Fruit fly (Drosophila melanogaster) whole organism, prepupa: ENCODE data around the gene bnl.

Source experiments
- Blimp-1 ChIP-seq: fragments of 200-800 bp; sonication (Bioruptor generic); optimal IDR thresholded peaks from 3 replicates; lab custom pipeline; 2017; ENCODE audit warnings: missing biosample characterization, missing genetic modification characterization, mild to moderate bottlenecking, moderate library complexity, missing genetic modification reagents
- CG10669 ChIP-seq: fragments of 200-800 bp; sonication (Bioruptor generic); optimal IDR thresholded peaks from 3 replicates; lab custom pipeline; 2018; ENCODE audit warnings: missing biosample characterization, mild to moderate bottlenecking, missing genetic modification characterization, moderate library complexity
- CG11294 ChIP-seq: fragments of 200-800 bp; sonication (Bioruptor generic); IDR thresholded peaks from 2 replicates; pipeline ENCODE4 v1.3.6; 2022; ENCODE audit warnings: missing biosample characterization, missing genetic modification characterization
- CG11902 ChIP-seq: fragments of 200-800 bp; sonication (Bioruptor generic); optimal IDR thresholded peaks from 3 replicates; lab custom pipeline; 2016; ENCODE audit warnings: missing biosample characterization, missing genetic modification characterization
- CG15336 ChIP-seq: fragments of 200-800 bp; sonication (Bioruptor generic); IDR thresholded peaks from 2 replicates; pipeline ENCODE4 v1.3.6; 2022; ENCODE audit warnings: missing biosample characterization, missing genetic modification characterization
- CG1621 ChIP-seq: fragments of 200-800 bp; sonication (Bioruptor generic); optimal IDR thresholded peaks from 3 replicates; lab custom pipeline; 2018; ENCODE audit warnings: missing biosample characterization, mild to moderate bottlenecking, missing genetic modification characterization
- CG31627 ChIP-seq: fragments of 200-800 bp; sonication (Bioruptor generic); optimal IDR thresholded peaks from 3 replicates; lab custom pipeline; 2016; ENCODE audit warnings: missing biosample characterization, missing genetic modification characterization
- CG3919 ChIP-seq: fragments of 200-800 bp; sonication (Bioruptor generic); optimal IDR thresholded peaks from 3 replicates; lab custom pipeline; 2016; ENCODE audit warnings: missing biosample characterization, missing genetic modification characterization
- CG4318 ChIP-seq: fragments of 200-800 bp; sonication (Bioruptor generic); optimal IDR thresholded peaks from 3 replicates; lab custom pipeline; 2017; ENCODE audit warnings: missing biosample characterization, mild to moderate bottlenecking, missing genetic modification characterization
- CG6163 ChIP-seq: fragments of 200-800 bp; sonication (Bioruptor generic); IDR thresholded peaks from 3 replicates; pipeline ENCODE4 v1.3.6; 2022; ENCODE audit warnings: missing biosample characterization, missing genetic modification characterization
- CG6792 ChIP-seq: fragments of 200-800 bp; sonication (Bioruptor generic); optimal IDR thresholded peaks from 3 replicates; lab custom pipeline; 2016; ENCODE audit warnings: missing biosample characterization, missing genetic modification characterization
- CG6808 ChIP-seq: fragments of 200-800 bp; sonication (Bioruptor generic); optimal IDR thresholded peaks from 3 replicates; lab custom pipeline; 2017; ENCODE audit warnings: missing biosample characterization, missing genetic modification characterization, mild to moderate bottlenecking, moderate library complexity, missing genetic modification reagents
- CG6854 ChIP-seq: fragments of 200-800 bp; sonication (Bioruptor generic); optimal IDR thresholded peaks from 2 replicates; lab custom pipeline; 2017; ENCODE audit warnings: missing biosample characterization, mild to moderate bottlenecking, missing genetic modification characterization
- CG7368 ChIP-seq: fragments of 200-800 bp; sonication (Bioruptor generic); optimal IDR thresholded peaks from 3 replicates; lab custom pipeline; 2016; ENCODE audit warnings: missing biosample characterization, missing genetic modification characterization
- CG8119 ChIP-seq: fragments of 200-800 bp; sonication (Bioruptor generic); IDR thresholded peaks from 3 replicates; pipeline ENCODE4 v1.3.6; 2022; ENCODE audit warnings: missing biosample characterization, missing genetic modification characterization
- CG8319 ChIP-seq: fragments of 200-800 bp; sonication (Bioruptor generic); optimal IDR thresholded peaks from 3 replicates; lab custom pipeline; 2016; ENCODE audit warnings: missing biosample characterization, missing genetic modification characterization
- CG9139 ChIP-seq: fragments of 200-800 bp; sonication (Bioruptor generic); optimal IDR thresholded peaks from 3 replicates; lab custom pipeline; 2017; ENCODE audit warnings: missing biosample characterization, mild to moderate bottlenecking, missing genetic modification characterization
- Eip75B ChIP-seq: fragments of 200-800 bp; sonication (Bioruptor generic); optimal IDR thresholded peaks from 3 replicates; lab custom pipeline; 2016; ENCODE audit warnings: missing biosample characterization, missing genetic modification characterization
- Eip78C ChIP-seq: fragments of 200-800 bp; sonication (Bioruptor generic); peaks from one replicate; lab custom pipeline; 2016; ENCODE audit warnings: missing biosample characterization, missing genetic modification characterization
- Eip93F ChIP-seq: fragments of 200-800 bp; sonication (Bioruptor generic); optimal IDR thresholded peaks from 2 replicates; lab custom pipeline; 2016; ENCODE audit warnings: missing biosample characterization, mild to moderate bottlenecking, missing genetic modification characterization
- Gug ChIP-seq: fragments of 200-800 bp; sonication (Bioruptor generic); IDR thresholded peaks from 2 replicates; pipeline ENCODE4 v1.3.6; 2022; ENCODE audit warnings: missing biosample characterization, missing genetic modification characterization
- Hr38 ChIP-seq: sonication (Bioruptor generic); optimal IDR thresholded peaks from 2 replicates; lab custom pipeline; 2016; ENCODE audit warnings: missing biosample characterization, missing genetic modification characterization
- Hr4 ChIP-seq: fragments of 200-800 bp; sonication (Bioruptor generic); optimal IDR thresholded peaks from 3 replicates; lab custom pipeline; 2016; ENCODE audit warnings: missing biosample characterization, missing genetic modification characterization
- Met ChIP-seq: fragments of 200-800 bp; sonication (Bioruptor generic); optimal IDR thresholded peaks from 3 replicates; lab custom pipeline; 2016; ENCODE audit warnings: missing biosample characterization, missing genetic modification characterization
- Smox ChIP-seq: fragments of 200-800 bp; sonication (Bioruptor generic); optimal IDR thresholded peaks from 3 replicates; lab custom pipeline; 2016; ENCODE audit warnings: missing biosample characterization, missing genetic modification characterization
- Sox14 ChIP-seq: fragments of 200-800 bp; sonication (Bioruptor generic); optimal IDR thresholded peaks from 3 replicates; lab custom pipeline; 2016; ENCODE audit warnings: missing biosample characterization, missing genetic modification characterization
- achi ChIP-seq: fragments of 200-800 bp; sonication (Bioruptor generic); optimal IDR thresholded peaks from 3 replicates; lab custom pipeline; 2016; ENCODE audit warnings: missing biosample characterization, missing genetic modification characterization
- acj6 ChIP-seq: fragments of 200-800 bp; sonication (Bioruptor generic); optimal IDR thresholded peaks from 3 replicates; lab custom pipeline; 2016; ENCODE audit warnings: missing biosample characterization, missing genetic modification characterization
- eg ChIP-seq: fragments of 200-800 bp; sonication (Bioruptor generic); IDR thresholded peaks from 3 replicates; pipeline ENCODE4 v1.3.6; 2022; ENCODE audit warnings: missing biosample characterization, missing genetic modification characterization
- fd59A ChIP-seq: fragments of 200-800 bp; sonication (Bioruptor generic); optimal IDR thresholded peaks from 2 replicates; lab custom pipeline; 2017; ENCODE audit warnings: missing biosample characterization, mild to moderate bottlenecking, missing genetic modification characterization, missing genetic modification reagents
- fd85E ChIP-seq: fragments of 200-800 bp; sonication (Bioruptor generic); optimal IDR thresholded peaks from 3 replicates; lab custom pipeline; 2016; ENCODE audit warnings: missing biosample characterization, missing genetic modification characterization
- fkh ChIP-seq: fragments of 200-800 bp; sonication (Bioruptor generic); optimal IDR thresholded peaks from 3 replicates; lab custom pipeline; 2017; ENCODE audit warnings: missing biosample characterization, mild to moderate bottlenecking, missing genetic modification characterization, moderate library complexity
- lz ChIP-seq: fragments of 200-800 bp; sonication (Bioruptor generic); optimal IDR thresholded peaks from 3 replicates; lab custom pipeline; 2016; ENCODE audit warnings: missing biosample characterization, missing genetic modification characterization
- net ChIP-seq: fragments of 200-800 bp; sonication (Bioruptor generic); optimal IDR thresholded peaks from 3 replicates; lab custom pipeline; 2016; ENCODE audit warnings: missing biosample characterization, missing genetic modification characterization
- salr ChIP-seq, 2 experiments: fragments of 200-800 bp; sonication (Bioruptor generic); optimal IDR thresholded peaks; 3 replicates each; lab custom pipeline; 2016 to 2018; ENCODE audit warnings: missing biosample characterization in 2 of 2, missing genetic modification characterization in 2 of 2, mild to moderate bottlenecking in 1 of 2
- ss ChIP-seq, 2 experiments: fragments of 200-800 bp; sonication (Bioruptor generic); optimal IDR thresholded peaks; 2 replicates in 1 of 2; 3 replicates in 1 of 2; lab custom pipeline; 2017 to 2018; ENCODE audit warnings: mild to moderate bottlenecking in 2 of 2, missing biosample characterization in 2 of 2, missing genetic modification characterization in 2 of 2, moderate library complexity in 1 of 2
- svp ChIP-seq: fragments of 200-800 bp; sonication (Bioruptor generic); peaks from one replicate; lab custom pipeline; 2016; ENCODE audit warnings: missing biosample characterization, missing genetic modification characterization
- topi ChIP-seq: fragments of 200-800 bp; sonication (Bioruptor generic); optimal IDR thresholded peaks from 3 replicates; lab custom pipeline; 2016; ENCODE audit warnings: missing biosample characterization, missing genetic modification characterization
- vri ChIP-seq: fragments of 200-800 bp; sonication (Bioruptor generic); optimal IDR thresholded peaks from 3 replicates; lab custom pipeline; 2016; ENCODE audit warnings: missing biosample characterization, mild to moderate bottlenecking, missing genetic modification characterization

bnl gene

DNA sequence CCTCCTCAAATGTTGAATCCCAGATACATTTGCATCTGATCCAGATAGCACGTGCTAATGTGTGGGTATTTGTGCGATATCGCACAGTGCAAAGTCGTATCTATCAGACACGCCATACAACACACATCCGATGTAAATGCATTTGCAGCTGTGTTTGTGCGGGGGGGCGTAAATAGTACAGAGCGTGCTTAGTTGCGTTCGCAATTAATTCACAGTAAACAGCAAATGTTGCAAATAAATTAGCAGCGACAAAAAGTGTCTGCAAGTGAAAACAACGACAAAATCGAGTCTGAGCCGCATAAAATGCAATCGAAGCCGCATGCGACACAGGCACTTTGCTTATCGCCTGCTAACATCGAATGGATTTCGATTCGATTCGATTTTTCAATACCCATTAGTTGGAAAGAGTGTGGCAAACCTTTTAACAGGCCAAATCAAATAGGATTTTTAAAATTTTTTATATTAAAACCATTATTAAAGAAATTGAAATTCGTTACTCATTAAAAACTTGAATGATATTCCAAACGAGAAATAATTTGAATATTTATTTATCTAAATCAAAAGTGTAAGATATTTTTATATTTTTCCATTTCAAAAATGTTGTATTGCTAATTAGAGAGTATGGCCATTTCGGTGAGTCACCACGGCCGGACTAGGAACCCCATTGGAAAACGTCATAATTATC is 28.7 kb downstream of the bnl start (continued):
- TF ChIP-seq CG7368, result no peak
- TF ChIP-seq CG6163, result no peak; the same call in 2 of the 3 replicates
- no peak for TF ChIP-seq fd85E (GFP tag; lab: Kevin White, UChicago)
- TF ChIP-seq CG1621 (tag; lab: Kevin White, UChicago), result no peak
- no peak for TF ChIP-seq Eip75B (GFP tag; lab: Kevin White, UChicago)
- no peak for TF ChIP-seq CG11294 (GFP tag; lab: Robert Waterston, UW)
- TF ChIP-seq Hr38 (GFP tag; lab: Kevin White, UChicago), result no peak
- peak; percentile 69 for TF ChIP-seq Eip78C (GFP tag; lab: Kevin White, UChicago)
- TF ChIP-seq CG4318 (GFP tag; lab: Kevin White, UChicago), result peak; percentile 56
- TF ChIP-seq CG9139 (GFP tag; lab: Kevin White, UChicago), result no peak
- TF ChIP-seq fd59A (GFP tag; lab: Kevin White, UChicago), result no peak
- peak; percentile 40 for TF ChIP-seq acj6 (GFP tag; lab: Kevin White, UChicago)

DNA sequence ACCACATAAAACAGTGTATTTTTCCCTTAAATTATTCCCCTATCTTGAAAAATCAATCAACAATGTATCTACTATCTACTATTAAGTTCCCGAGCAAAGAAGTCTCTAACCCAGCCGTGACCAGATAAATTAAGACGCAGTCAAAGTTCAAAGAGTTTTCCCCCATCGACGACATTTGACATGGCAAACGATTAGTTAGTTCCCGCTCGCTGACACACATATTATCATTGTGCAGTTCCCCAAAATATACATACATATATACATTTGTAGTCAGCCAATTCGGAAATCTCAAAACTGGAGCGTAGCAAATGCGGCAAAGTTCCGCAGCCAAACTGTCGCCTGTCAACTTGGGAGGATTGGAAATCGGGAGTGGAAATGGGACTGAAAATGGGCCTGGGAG is 29.5 kb downstream of the bnl start:
- TF ChIP-seq Eip78C (GFP tag; lab: Kevin White, UChicago) (no peak), Eip75B (GFP tag; lab: Kevin White, UChicago) (no peak), CG4318 (GFP tag; lab: Kevin White, UChicago) (no peak), fkh (no peak), Met (GFP tag; lab: Kevin White, UChicago) (no peak), CG15336 (no peak), CG6808 (GFP tag; lab: Kevin White, UChicago) (no peak), Smox (GFP tag; lab: Kevin White, UChicago) (no peak)

DNA sequence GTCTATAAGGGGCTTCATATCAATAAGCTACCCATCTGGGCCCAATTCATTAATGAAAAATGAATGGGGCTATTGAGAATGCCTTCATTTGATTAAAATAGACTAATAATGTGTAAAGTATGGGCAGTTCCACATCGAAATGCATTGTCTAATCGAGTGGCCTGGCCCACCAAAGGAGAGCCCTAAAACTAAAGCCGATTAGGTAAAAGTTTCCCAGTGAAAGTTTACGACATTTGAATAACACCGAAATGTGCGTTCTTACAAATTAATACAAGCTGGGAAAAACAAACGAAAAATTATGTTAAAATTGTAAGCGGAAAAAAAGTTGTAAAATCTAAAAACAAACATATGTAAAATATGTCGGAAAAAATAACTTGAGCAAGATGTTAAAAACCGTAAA is 31.7 kb downstream of the bnl start:
- TF ChIP-seq Hr4 (no peak), lz (GFP tag; lab: Kevin White, UChicago) (no peak), CG11902 (GFP tag; lab: Kevin White, UChicago) (no peak)

DNA sequence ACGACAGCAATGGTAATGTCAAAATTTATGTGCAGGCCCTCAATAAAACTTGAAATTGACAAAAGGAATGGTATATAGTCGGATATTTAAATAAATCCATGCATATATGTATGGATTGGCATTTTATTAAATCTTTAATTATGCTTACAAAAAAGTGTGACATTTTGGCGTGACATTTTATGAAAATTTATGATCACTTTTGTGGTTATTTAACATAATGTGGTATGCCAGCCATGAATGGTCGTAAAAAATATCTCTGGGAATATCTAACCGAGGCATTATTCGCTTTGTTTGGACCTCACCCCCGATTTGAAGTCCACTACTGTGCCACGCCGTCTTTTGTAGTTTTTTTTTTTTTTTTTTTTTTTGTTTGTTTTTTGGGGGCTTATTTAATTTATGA is 33.1 kb downstream of the bnl start:
- TF ChIP-seq CG8319 (GFP tag; lab: Kevin White, UChicago), result no peak
- TF ChIP-seq CG10669, result no peak

DNA sequence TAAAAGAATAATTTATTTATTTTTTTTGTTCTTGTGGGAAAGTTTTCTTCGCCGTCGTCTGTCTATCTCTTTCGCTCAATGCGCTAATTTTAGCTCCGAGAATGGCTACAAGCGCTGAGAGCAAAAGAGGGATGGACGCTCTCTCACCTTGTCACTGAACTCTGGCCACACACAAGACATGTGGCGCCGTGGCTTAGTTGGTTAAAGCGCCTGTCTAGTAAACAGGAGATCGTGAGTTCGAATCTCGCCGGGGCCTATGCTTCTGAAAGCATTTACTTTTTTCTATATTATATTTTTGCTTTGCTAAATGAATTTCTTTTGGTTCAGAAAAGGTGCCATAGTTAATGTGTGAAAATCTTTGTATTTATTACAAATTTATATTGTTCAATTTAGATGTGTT is 34.1 kb downstream of the bnl start:
- TF ChIP-seq svp (GFP tag; lab: Kevin White, UChicago), result peak; percentile 12
- no peak for TF ChIP-seq CG31627 (GFP tag; lab: Kevin White, UChicago)
- peak; percentile 68 for TF ChIP-seq Eip78C (GFP tag; lab: Kevin White, UChicago)
- peak; percentile 4 for TF ChIP-seq Met (GFP tag; lab: Kevin White, UChicago)
- TF ChIP-seq CG7368, result no peak

DNA sequence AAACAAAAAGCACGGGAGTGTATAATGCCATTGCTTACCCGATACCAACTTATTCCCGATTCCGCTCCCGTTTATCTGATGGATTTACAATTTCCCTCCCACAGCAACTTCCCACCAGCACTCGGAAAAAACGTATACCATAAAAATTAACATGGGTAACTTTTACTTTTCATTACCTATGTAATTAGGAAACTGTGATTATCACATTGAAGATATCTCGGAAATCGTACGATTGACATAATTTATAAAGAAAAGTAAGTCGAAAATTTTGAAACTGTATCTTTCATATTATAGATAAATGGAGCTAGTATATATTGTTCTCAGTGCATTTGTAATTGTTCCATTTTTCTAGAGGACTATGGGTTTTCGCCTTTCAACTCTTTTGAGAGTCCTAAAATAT is 34.9 kb downstream of the bnl start:
- TF ChIP-seq Eip93F (GFP tag; lab: Kevin White, UChicago) (no peak), CG8119 (no peak), net (no peak), vri (GFP tag; lab: Kevin White, UChicago) (no peak), Gug (no peak), Eip78C (GFP tag; lab: Kevin White, UChicago) (peak; percentile 75), fd85E (GFP tag; lab: Kevin White, UChicago) (no peak), CG3919 (no peak), CG1621 (tag; lab: Kevin White, UChicago) (no peak), salr (GFP tag; optimal IDR thresholded peaks at IDR 0.05; lab: Kevin White, UChicago) (no peak), CG6792 (GFP tag; lab: Kevin White, UChicago) (no peak), eg (GFP tag; lab: Robert Waterston, UW) (no peak), Met (GFP tag; lab: Kevin White, UChicago) (no peak), Smox (GFP tag; lab: Kevin White, UChicago) (no peak), CG4318 (GFP tag; lab: Kevin White, UChicago) (peak; percentile 6), Sox14 (GFP tag; lab: Kevin White, UChicago) (no peak), Blimp-1 (GFP tag; lab: Kevin White, UChicago) (no peak), ss (GFP tag; optimal IDR thresholded peaks at IDR 0.05; lab: Kevin White, UChicago) (no peak), CG10669 (no peak), Hr4 (peak; percentile 30), CG8319 (GFP tag; lab: Kevin White, UChicago) (no peak), fd59A (GFP tag; lab: Kevin White, UChicago) (no peak), CG6163 (0 out of 3 replicates have a peak, but pooled peaks have one; percentile 45), CG6854 (GFP tag; lab: Kevin White, UChicago) (no peak), achi (GFP tag; lab: Kevin White, UChicago) (no peak), topi (GFP tag; lab: Kevin White, UChicago) (no peak), acj6 (GFP tag; lab: Kevin White, UChicago) (no peak), CG7368 (no peak)
